Worm (Caenorhabditis elegans) whole organism, mixed stage, embryonic: Measurements from ENCODE around the gene lido-2.
A peak's percentile ranks its signal among the peaks of the same experiment; 100 is the strongest.

Experiments
- M03D4.4 ChIP-seq: sonication (generic microtip); optimal IDR thresholded peaks from 2 replicates; lab custom pipeline; 2017; ENCODE audit warnings: mild to moderate bottlenecking, missing genetic modification characterization, missing compliant biosample characterization
- bed-3 ChIP-seq: fragments of 200-800 bp; sonication (Bioruptor generic); optimal IDR thresholded peaks from 3 replicates; lab custom pipeline; 2018; ENCODE audit warnings: mild to moderate bottlenecking, missing genetic modification characterization, moderate library complexity, missing compliant biosample characterization
- ceh-39 ChIP-seq: fragments of 150-350 bp; optimal IDR thresholded peaks from 2 replicates; lab custom pipeline; 2014; ENCODE audit warnings: missing biosample characterization, missing genetic modification characterization
- ceh-43 ChIP-seq: fragments of 200-800 bp; sonication (Bioruptor generic); optimal IDR thresholded peaks from 2 replicates; lab custom pipeline; 2018; ENCODE audit warnings: mild to moderate bottlenecking, missing genetic modification characterization, moderate library complexity, missing compliant biosample characterization
- ceh-83 ChIP-seq: fragments of 200-800 bp; sonication (Bioruptor generic); optimal IDR thresholded peaks from 2 replicates; lab custom pipeline; 2018; ENCODE audit warnings: mild to moderate bottlenecking, missing genetic modification characterization, missing compliant biosample characterization
- ces-1 ChIP-seq: fragments of 150-350 bp; optimal IDR thresholded peaks from 2 replicates; lab custom pipeline; 2014; ENCODE audit warnings: missing biosample characterization, missing genetic modification reagents, missing genetic modification characterization
- cnd-1 ChIP-seq: fragments of 200-800 bp; sonication (Bioruptor generic); optimal IDR thresholded peaks from 2 replicates; lab custom pipeline; 2018; ENCODE audit warnings: mild to moderate bottlenecking, missing genetic modification characterization, missing compliant biosample characterization
- elt-1 ChIP-seq: sonication (generic microtip); optimal IDR thresholded peaks from 2 replicates; lab custom pipeline; 2017; ENCODE audit warnings: missing genetic modification characterization, mild to moderate bottlenecking, missing compliant biosample characterization, antibody characterized with exemption, moderate library complexity, borderline replicate concordance; ENCODE audit not compliant: insufficient read depth
- flh-1 ChIP-seq: fragments of 200-800 bp; sonication (Bioruptor generic); optimal IDR thresholded peaks from 2 replicates; lab custom pipeline; 2018; ENCODE audit warnings: mild to moderate bottlenecking, missing genetic modification characterization, moderate library complexity, missing compliant biosample characterization
- ham-2 ChIP-seq: fragments of 200-800 bp; sonication (Bioruptor generic); optimal IDR thresholded peaks from 2 replicates; lab custom pipeline; 2018; ENCODE audit warnings: mild to moderate bottlenecking, missing genetic modification characterization, missing compliant biosample characterization
- hlh-1 ChIP-seq: fragments of 150-350 bp; optimal IDR thresholded peaks from 2 replicates; lab custom pipeline; 2014; ENCODE audit warnings: missing biosample characterization, missing genetic modification reagents, missing genetic modification characterization
- lin-13 ChIP-seq: fragments of 150-350 bp; optimal IDR thresholded peaks from 2 replicates; lab custom pipeline; 2014; ENCODE audit warnings: missing biosample characterization, missing genetic modification characterization
- lsy-2 ChIP-seq: fragments of 150-350 bp; optimal IDR thresholded peaks from 2 replicates; lab custom pipeline; 2014; ENCODE audit warnings: missing biosample characterization, missing genetic modification characterization
- mab-5 ChIP-seq: fragments of 150-350 bp; optimal IDR thresholded peaks from 2 replicates; lab custom pipeline; 2014; ENCODE audit warnings: missing biosample characterization, missing genetic modification characterization
- mep-1 ChIP-seq: fragments of 150-350 bp; optimal IDR thresholded peaks from 2 replicates; lab custom pipeline; 2017; ENCODE audit warnings: missing biosample characterization, missing genetic modification reagents, missing genetic modification characterization, inconsistent platforms
- mls-2 ChIP-seq: sonication (generic microtip); optimal IDR thresholded peaks from 2 replicates; lab custom pipeline; 2016; ENCODE audit warnings: mild to moderate bottlenecking, missing genetic modification characterization, moderate library complexity, missing compliant biosample characterization
- nhr-12 ChIP-seq: fragments of 150-350 bp; optimal IDR thresholded peaks from 2 replicates; lab custom pipeline; 2014; ENCODE audit warnings: missing biosample characterization, missing genetic modification characterization
- nhr-237 ChIP-seq: fragments of 150-350 bp; optimal IDR thresholded peaks from 2 replicates; lab custom pipeline; 2014; ENCODE audit warnings: missing biosample characterization, missing genetic modification characterization
- nhr-28 ChIP-seq: fragments of 150-350 bp; optimal IDR thresholded peaks from 2 replicates; lab custom pipeline; 2014; ENCODE audit warnings: missing biosample characterization, missing genetic modification characterization
- nhr-76 ChIP-seq: sonication (generic microtip); optimal IDR thresholded peaks from 2 replicates; lab custom pipeline; 2017; ENCODE audit warnings: missing biosample characterization, missing genetic modification characterization
- pha-4 ChIP-seq: fragments of 150-350 bp; optimal IDR thresholded peaks from 2 replicates; lab custom pipeline; 2018; ENCODE audit warnings: missing biosample characterization, missing genetic modification reagents, missing genetic modification characterization
- sem-2 ChIP-seq: fragments of 200-800 bp; sonication (Bioruptor generic); optimal IDR thresholded peaks from 2 replicates; lab custom pipeline; 2018; ENCODE audit warnings: mild to moderate bottlenecking, missing genetic modification characterization, missing compliant biosample characterization
- snpc-4 ChIP-seq: fragments of 150-350 bp; optimal IDR thresholded peaks from 2 replicates; lab custom pipeline; 2014; ENCODE audit warnings: missing biosample characterization, missing genetic modification characterization
- sptf-1 ChIP-seq: sonication (generic microtip); optimal IDR thresholded peaks from 2 replicates; lab custom pipeline; 2017; ENCODE audit warnings: mild to moderate bottlenecking, missing genetic modification characterization, moderate library complexity, missing compliant biosample characterization
- tbx-8 ChIP-seq: fragments of 200-800 bp; sonication (Bioruptor generic); optimal IDR thresholded peaks from 2 replicates; lab custom pipeline; 2018; ENCODE audit warnings: mild to moderate bottlenecking, missing genetic modification characterization, moderate library complexity, missing compliant biosample characterization
- unc-120 ChIP-seq: sonication (generic microtip); optimal IDR thresholded peaks from 2 replicates; lab custom pipeline; 2017; ENCODE audit warnings: missing genetic modification characterization, missing compliant biosample characterization; ENCODE audit not compliant: poor library complexity, severe bottlenecking
- unc-39 ChIP-seq: fragments of 150-350 bp; optimal IDR thresholded peaks from 2 replicates; lab custom pipeline; 2014; ENCODE audit warnings: missing biosample characterization, missing genetic modification characterization
- unc-62 ChIP-seq: fragments of 150-350 bp; optimal IDR thresholded peaks from 2 replicates; lab custom pipeline; 2014; ENCODE audit warnings: missing biosample characterization, missing genetic modification reagents, missing genetic modification characterization
- zip-8 ChIP-seq: fragments of 150-350 bp; optimal IDR thresholded peaks from 2 replicates; lab custom pipeline; 2014; ENCODE audit warnings: missing biosample characterization, missing genetic modification characterization
- ztf-11 ChIP-seq: fragments of 150-350 bp; optimal IDR thresholded peaks from 2 replicates; lab custom pipeline; 2014; ENCODE audit warnings: missing biosample characterization, missing genetic modification characterization

The lido-2 gene

ce11 chrX:17140447-17140846 lies 39.9 kb upstream of the lido-2 start:
- TF ChIP-seq nhr-12 (tag; lab: Kevin White, UChicago) (no peak), zip-8 (no peak), snpc-4 (tag; lab: Kevin White, UChicago) (no peak), M03D4.4 (tag; lab: Kevin White, UChicago) (no peak), nhr-76 (tag; lab: Kevin White, UChicago) (no peak), elt-1 (no peak), sptf-1 (tag; lab: Kevin White, UChicago) (no peak), ces-1 (GFP tag; lab: Kevin White, UChicago) (no peak), flh-1 (GFP tag; lab: Kevin White, UChicago) (no peak), nhr-28 (tag; lab: Kevin White, UChicago) (no peak), unc-120 (tag; lab: Kevin White, UChicago) (no peak), ceh-39 (tag; lab: Kevin White, UChicago) (no peak), ceh-43 (GFP tag; lab: Kevin White, UChicago) (no peak)

ce11 chrX:17139204-17139780 lies 38.7 kb upstream of the lido-2 start:
- TF ChIP-seq mep-1 (tag; lab: Kevin White, UChicago) (no peak), sptf-1 (tag; lab: Kevin White, UChicago) (no peak), nhr-76 (tag; lab: Kevin White, UChicago) (no peak), M03D4.4 (tag; lab: Kevin White, UChicago) (no peak), tbx-8 (GFP tag; lab: Kevin White, UChicago) (no peak), pha-4 (tag; lab: Kevin White, UChicago) (no peak), lsy-2 (tag; lab: Kevin White, UChicago) (no peak), flh-1 (GFP tag; lab: Kevin White, UChicago) (no peak), lin-13 (tag; lab: Kevin White, UChicago) (no peak), elt-1 (no peak), bed-3 (GFP tag; lab: Kevin White, UChicago) (no peak), nhr-12 (tag; lab: Kevin White, UChicago) (no peak)

- TF ChIP-seq sem-2 (no peak), lsy-2 (tag; lab: Kevin White, UChicago) (no peak), unc-62 (GFP tag; lab: Kevin White, UChicago) (peak; percentile 59), mab-5 (tag; lab: Kevin White, UChicago) (no peak), ceh-39 (tag; lab: Kevin White, UChicago) (no peak)
Measured at ce11 chrX:17138060-17138557, 37.6 kb upstream of the lido-2 start, which contains the start of gene cnp-3. Gene cnp-3 (minus strand): TSS chrX:17138110.

ce11 chrX:17135704-17136103 lies 35.1 kb upstream of the lido-2 start:
- TF ChIP-seq flh-1 (GFP tag; lab: Kevin White, UChicago) (no peak), ham-2 (no peak), mab-5 (tag; lab: Kevin White, UChicago) (no peak), ceh-43 (GFP tag; lab: Kevin White, UChicago) (no peak), unc-39 (no peak), ceh-39 (tag; lab: Kevin White, UChicago) (no peak), hlh-1 (tag; lab: Kevin White, UChicago) (no peak), zip-8 (no peak), elt-1 (no peak), mls-2 (tag; lab: Kevin White, UChicago) (no peak), sem-2 (no peak), ztf-11 (tag; lab: Kevin White, UChicago) (no peak), tbx-8 (GFP tag; lab: Kevin White, UChicago) (no peak), cnd-1 (no peak), nhr-237 (tag; lab: Kevin White, UChicago) (no peak), nhr-76 (tag; lab: Kevin White, UChicago) (no peak), mep-1 (tag; lab: Kevin White, UChicago) (no peak)

ce11 chrX:17134427-17134826 lies 33.9 kb upstream of the lido-2 start, which contains the start of gene K09E3.7:
Gene K09E3.7 (minus strand): TSS chrX:17134527.
- TF ChIP-seq cnd-1 (no peak), ceh-43 (GFP tag; lab: Kevin White, UChicago) (no peak), snpc-4 (tag; lab: Kevin White, UChicago) (no peak), M03D4.4 (tag; lab: Kevin White, UChicago) (no peak), tbx-8 (GFP tag; lab: Kevin White, UChicago) (no peak), ceh-83 (no peak), ceh-39 (tag; lab: Kevin White, UChicago) (no peak)
